Worm (Caenorhabditis elegans) whole organism, L3 larva: ENCODE results near the gene ceh-19.

ENCODE experiments used
- ama-1 ChIP-seq: fragments of 150-350 bp; optimal IDR thresholded peaks from 2 replicates; lab custom pipeline; 2018
- ceh-9 ChIP-seq: sonication (generic microtip); optimal IDR thresholded peaks from 2 replicates; lab custom pipeline; 2018; ENCODE audit warnings: missing biosample characterization, missing genetic modification characterization
- egl-27 ChIP-seq: sonication (generic microtip); optimal IDR thresholded peaks from 4 replicates; lab custom pipeline; 2017; ENCODE audit warnings: missing biosample characterization, missing genetic modification reagents, missing genetic modification characterization
- elt-2 ChIP-seq: sonication (generic microtip); optimal IDR thresholded peaks from 2 replicates; lab custom pipeline; 2016; ENCODE audit warnings: missing genetic modification reagents, mild to moderate bottlenecking, missing genetic modification characterization, missing compliant biosample characterization
- fos-1 ChIP-seq: fragments of 150-350 bp; optimal IDR thresholded peaks from 2 replicates; lab custom pipeline; 2014; ENCODE audit warnings: missing biosample characterization, missing genetic modification characterization
- lin-15B ChIP-seq: fragments of 150-350 bp; optimal IDR thresholded peaks from 2 replicates; lab custom pipeline; 2014; ENCODE audit warnings: missing biosample characterization, missing genetic modification characterization
- nfya-1 ChIP-seq: sonication (generic microtip); optimal IDR thresholded peaks from 2 replicates; lab custom pipeline; 2017; ENCODE audit warnings: missing genetic modification characterization, mild to moderate bottlenecking, missing compliant biosample characterization, antibody characterized with exemption, moderate library complexity; ENCODE audit not compliant: insufficient read depth
- nhr-11 ChIP-seq: fragments of 150-350 bp; optimal IDR thresholded peaks from 2 replicates; lab custom pipeline; 2014; ENCODE audit warnings: missing biosample characterization, missing genetic modification characterization
- nhr-25 ChIP-seq: sonication (generic microtip); optimal IDR thresholded peaks from 2 replicates; lab custom pipeline; 2017; ENCODE audit warnings: missing biosample characterization, missing genetic modification characterization
- ztf-4 ChIP-seq: fragments of 150-350 bp; optimal IDR thresholded peaks from 2 replicates; lab custom pipeline; 2014; ENCODE audit warnings: missing biosample characterization, missing genetic modification characterization

DNA sequence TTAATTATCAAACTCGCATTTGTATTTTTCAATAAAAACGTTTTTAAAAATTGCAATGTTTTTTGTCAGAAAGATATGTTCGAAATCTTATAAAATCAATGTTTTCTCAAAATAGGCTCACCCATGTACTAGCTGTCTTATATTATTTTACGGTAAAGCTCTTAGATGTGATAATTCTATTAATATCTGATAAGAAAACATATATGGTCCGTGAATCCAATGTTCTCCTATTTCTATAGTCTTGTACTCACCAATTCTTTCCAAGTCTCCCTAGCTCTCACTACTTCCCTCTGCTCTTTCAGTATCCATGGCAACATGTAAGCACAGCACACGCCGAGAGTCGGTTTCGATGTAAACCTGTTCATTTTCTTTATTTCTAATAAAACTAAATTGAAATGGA, 22.0 kb downstream of the ceh-19 start, which contains the start of gene bbs-2:
- TF ChIP-seq lin-15B (tag; lab: Kevin White, UChicago) = no peak
- TF ChIP-seq ama-1 (lab: Kevin White, UChicago) = no peak
- TF ChIP-seq egl-27 = no peak
- no peak for TF ChIP-seq ceh-9 (tag; lab: Kevin White, UChicago)
- TF ChIP-seq nfya-1 (tag; lab: Kevin White, UChicago) = no peak
- no peak for TF ChIP-seq elt-2 (tag; lab: Kevin White, UChicago)
- no peak for TF ChIP-seq nhr-11
- no peak for TF ChIP-seq fos-1 (tag; lab: Kevin White, UChicago)
- no peak for TF ChIP-seq nhr-25 (tag; lab: Kevin White, UChicago)
- no peak for TF ChIP-seq ztf-4
